Worm (Caenorhabditis elegans): ENCODE measurements around the gene tex-2.

The tex-2 gene

ce11 chrII:5871508-5871907 is 1.9 kb downstream of the tex-2 start (continued):
- TF ChIP-seq jun-1 (tag; optimal IDR thresholded peaks at IDR 0.05) (no peak), ceh-28 (tag; optimal IDR thresholded peaks at IDR 0.05) (no peak), nhr-11 (tag; optimal IDR thresholded peaks at IDR 0.05) (no peak)

- no peak for TF ChIP-seq nhr-43 (tag; optimal IDR thresholded peaks at IDR 0.05; ENCODE audit: poor library complexity, severe bottlenecking)
- peak; percentile 89 for TF ChIP-seq nfya-1 (tag; optimal IDR thresholded peaks at IDR 0.05; ENCODE audit: insufficient read depth)
These were observed 6.5 kb downstream of the tex-2 start for ce11 chrII:5866920-5867319.

ce11 chrII:5865405-5866308 is 7.8 kb downstream of the tex-2 start, which contains the start of gene F55C12.19:
F55C12.19 (plus strand) TSS chrII:5866139.
- TF ChIP-seq fkh-2 (tag; optimal IDR thresholded peaks at IDR 0.05) (no peak), nhr-67 (tag; optimal IDR thresholded peaks at IDR 0.05) (no peak), pqm-1 (tag; optimal IDR thresholded peaks at IDR 0.05) (peak; percentile 69), pha-4 (tag; optimal IDR thresholded peaks at IDR 0.05) (peak; percentile 30), nhr-77 (tag; optimal IDR thresholded peaks at IDR 0.05) (no peak), elt-2 (tag; optimal IDR thresholded peaks at IDR 0.05) (peak; percentile 66), fos-1 (tag; optimal IDR thresholded peaks at IDR 0.05) (peak; percentile 11)

ce11 chrII:5863893-5864292 is 9.5 kb downstream of the tex-2 start, which contains the start of gene tag-234:
tag-234 (plus strand) TSS chrII:5864193.
- TF ChIP-seq tbx-2 (tag; optimal IDR thresholded peaks at IDR 0.05) = no peak
- TF ChIP-seq pqm-1 (tag; optimal IDR thresholded peaks at IDR 0.05) = peak; percentile 47
- no peak for TF ChIP-seq unc-62 (GFP tag; optimal IDR thresholded peaks at IDR 0.05)
- TF ChIP-seq aly-2 (tag; optimal IDR thresholded peaks at IDR 0.05) = no peak
- no peak for TF ChIP-seq daf-12 (tag; optimal IDR thresholded peaks at IDR 0.05)
- no peak for TF ChIP-seq ceh-9 (tag; optimal IDR thresholded peaks at IDR 0.05)
- TF ChIP-seq nhr-28 (tag; optimal IDR thresholded peaks at IDR 0.05) = no peak
- peak; percentile 68 for TF ChIP-seq elt-2 (tag; optimal IDR thresholded peaks at IDR 0.05)

ce11 chrII:5860621-5861020 is 12.8 kb downstream of the tex-2 start:
- TF ChIP-seq sea-2 (GFP tag; optimal IDR thresholded peaks at IDR 0.05) (no peak), elt-2 (tag; optimal IDR thresholded peaks at IDR 0.05) (no peak), ceh-16 (tag; optimal IDR thresholded peaks at IDR 0.05) (no peak), fkh-10 (GFP tag; optimal IDR thresholded peaks at IDR 0.05) (peak; percentile 76), mdl-1 (tag; optimal IDR thresholded peaks at IDR 0.05) (no peak), nfya-1 (tag; optimal IDR thresholded peaks at IDR 0.05; ENCODE audit: insufficient read depth) (peak; percentile 7), eor-1 (tag; optimal IDR thresholded peaks at IDR 0.05) (no peak)

ce11 chrII:5858322-5858721 is 15.1 kb downstream of the tex-2 start, which contains the start of gene F55C12.4:
F55C12.4 (minus strand) TSS chrII:5858422.
- TF ChIP-seq sea-2 (GFP tag; optimal IDR thresholded peaks at IDR 0.05) = no peak
- TF ChIP-seq nhr-23 (tag; optimal IDR thresholded peaks at IDR 0.05) = no peak
- no peak for TF ChIP-seq nhr-43 (tag; optimal IDR thresholded peaks at IDR 0.05; ENCODE audit: poor library complexity, severe bottlenecking)
- TF ChIP-seq zag-1 (tag; optimal IDR thresholded peaks at IDR 0.05) = no peak
- TF ChIP-seq nhr-237 (tag; optimal IDR thresholded peaks at IDR 0.05) = no peak
- no peak for TF ChIP-seq ceh-28 (tag; optimal IDR thresholded peaks at IDR 0.05)
- no peak for TF ChIP-seq eor-1 (tag; optimal IDR thresholded peaks at IDR 0.05)
- TF ChIP-seq pqm-1 (tag; optimal IDR thresholded peaks at IDR 0.05) = no peak
- no peak for TF ChIP-seq pha-4 (tag; optimal IDR thresholded peaks at IDR 0.05)
- TF ChIP-seq nhr-67 (tag; optimal IDR thresholded peaks at IDR 0.05) = no peak
- TF ChIP-seq mml-1 (tag; optimal IDR thresholded peaks at IDR 0.05) = no peak

ce11 chrII:5854122-5854521 is 19.3 kb downstream of the tex-2 start, which contains the start of gene H41C03.1:
H41C03.1 (plus strand) TSS chrII:5854422.
- TF ChIP-seq snpc-4 (tag; optimal IDR thresholded peaks at IDR 0.05) (no peak), ztf-4 (tag; optimal IDR thresholded peaks at IDR 0.05) (no peak), elt-2 (tag; optimal IDR thresholded peaks at IDR 0.05) (no peak), elt-1 (tag; optimal IDR thresholded peaks at IDR 0.05) (no peak), lsy-12 (tag; optimal IDR thresholded peaks at IDR 0.05) (no peak), ama-1 (optimal IDR thresholded peaks at IDR 0.05) (no peak), ceh-28 (tag; optimal IDR thresholded peaks at IDR 0.05) (no peak), R02D3.7 (tag; optimal IDR thresholded peaks at IDR 0.05) (no peak), fkh-2 (tag; optimal IDR thresholded peaks at IDR 0.05) (no peak), nhr-76 (tag; optimal IDR thresholded peaks at IDR 0.05) (no peak), ceh-16 (tag; optimal IDR thresholded peaks at IDR 0.05) (no peak), lin-15B (tag; optimal IDR thresholded peaks at IDR 0.05) (no peak), unc-39 (tag; optimal IDR thresholded peaks at IDR 0.05) (no peak), ceh-9 (tag; optimal IDR thresholded peaks at IDR 0.05) (no peak), nhr-77 (tag; optimal IDR thresholded peaks at IDR 0.05) (no peak), ztf-11 (tag; optimal IDR thresholded peaks at IDR 0.05) (no peak), elt-3 (tag; optimal IDR thresholded peaks at IDR 0.05) (no peak)

Measured in whole organism, L3 larva.